Fruit fly (Drosophila melanogaster): ENCODE measurements around the gene Vha100-1.

Vha100-1 gene

DNA sequence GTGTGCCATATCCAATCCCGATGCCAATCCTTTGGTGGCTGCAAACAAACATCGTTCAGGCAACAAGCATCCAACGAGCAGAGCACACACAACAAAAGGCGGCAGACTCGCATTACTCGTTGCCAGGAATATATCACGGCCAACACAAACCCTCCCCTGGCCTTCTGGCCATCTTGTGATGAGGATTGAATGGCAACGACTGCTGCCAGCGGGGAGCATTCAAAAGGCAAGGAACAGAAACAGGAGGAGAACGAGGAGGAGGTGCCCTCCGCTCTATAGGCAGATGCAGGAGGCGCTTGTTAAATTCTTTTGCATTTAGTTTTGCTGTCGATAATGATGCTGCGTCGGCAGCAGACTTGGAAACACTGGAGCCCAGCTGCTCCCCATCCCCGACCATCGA, 35.5 kb upstream of the Vha100-1 start:
- no peak for TF ChIP-seq gl (tag; optimal IDR thresholded peaks at IDR 0.05)
- no peak for TF ChIP-seq CG32121 (GFP tag; IDR thresholded peaks at IDR 0.05)
- peak; percentile 51 for TF ChIP-seq EcR (GFP tag; optimal IDR thresholded peaks at IDR 0.05)
- no peak for TF ChIP-seq fd96Ca (GFP tag; IDR thresholded peaks at IDR 0.05)
- TF ChIP-seq Ets98B (GFP tag; IDR thresholded peaks at IDR 0.05): no peak
- TF ChIP-seq CG9948 (tag; optimal IDR thresholded peaks at IDR 0.05): no peak
- no peak for TF ChIP-seq CG15710 (tag; optimal IDR thresholded peaks at IDR 0.05)
- TF ChIP-seq CG13204 (GFP tag; optimal IDR thresholded peaks at IDR 0.05): peak; percentile 42
- TF ChIP-seq CG4496 (GFP tag; IDR thresholded peaks at IDR 0.05): peak; percentile 19; the same call in 1 of the 3 replicates
- TF ChIP-seq CG12605 (GFP tag; IDR thresholded peaks at IDR 0.05): no peak
- no peak for TF ChIP-seq CG17806 (tag; optimal IDR thresholded peaks at IDR 0.05)
- TF ChIP-seq rn (GFP tag; IDR thresholded peaks at IDR 0.05): no peak
- TF ChIP-seq Snoo (tag; optimal IDR thresholded peaks at IDR 0.05): no peak
- no peak for TF ChIP-seq Pif1B (GFP tag; optimal IDR thresholded peaks at IDR 0.05)
- no peak for TF ChIP-seq Pif1A (GFP tag; optimal IDR thresholded peaks at IDR 0.05)
- TF ChIP-seq CG10348 (GFP tag; IDR thresholded peaks at IDR 0.05): no peak
- no peak for TF ChIP-seq CG8159 (tag; optimal IDR thresholded peaks at IDR 0.05)
- no peak for TF ChIP-seq CG34367 (tag; optimal IDR thresholded peaks at IDR 0.05)
- TF ChIP-seq CG14655 (GFP tag; optimal IDR thresholded peaks at IDR 0.05): no peak
- no peak for TF ChIP-seq D1 (tag; optimal IDR thresholded peaks at IDR 0.05)
- TF ChIP-seq CG8301 (tag; optimal IDR thresholded peaks at IDR 0.05): no peak

DNA sequence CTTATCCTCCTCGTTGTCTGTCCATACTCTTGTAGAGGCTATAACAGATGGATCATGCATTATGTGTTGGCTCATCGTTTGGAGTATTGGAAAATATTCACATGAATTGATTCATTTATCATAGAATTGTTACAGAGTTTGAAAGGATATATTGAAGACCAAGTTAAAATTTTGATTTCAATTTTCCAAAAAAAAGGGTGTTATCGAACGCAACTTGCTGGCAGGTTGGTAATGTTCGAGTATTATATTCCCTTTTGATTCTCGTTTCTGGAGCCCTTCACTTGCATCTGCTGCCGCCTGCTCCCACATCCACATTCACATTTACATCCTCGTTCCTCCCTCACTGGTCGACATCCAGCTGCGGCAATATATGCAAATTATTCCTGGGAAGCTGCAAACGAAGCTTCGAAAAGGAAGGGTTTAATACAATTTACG, 35.0 kb upstream of the Vha100-1 start:
- 0 out of 2 replicates have a peak, but pooled peaks have one; percentile 23 for TF ChIP-seq rn (GFP tag; IDR thresholded peaks at IDR 0.05)
- TF ChIP-seq CG17806 (tag; optimal IDR thresholded peaks at IDR 0.05): peak; percentile 83
- no peak for TF ChIP-seq Snoo (tag; optimal IDR thresholded peaks at IDR 0.05)
- no peak for TF ChIP-seq CG13204 (GFP tag; optimal IDR thresholded peaks at IDR 0.05)
- peak; percentile 75 for TF ChIP-seq CG4496 (GFP tag; IDR thresholded peaks at IDR 0.05)
- no peak for TF ChIP-seq CG14655 (GFP tag; optimal IDR thresholded peaks at IDR 0.05)
- TF ChIP-seq CG12605 (GFP tag; IDR thresholded peaks at IDR 0.05): peak; percentile 34; the same call in 1 of the 2 replicates
- TF ChIP-seq Ets98B (GFP tag; IDR thresholded peaks at IDR 0.05): peak; percentile 48
- TF ChIP-seq CG15710 (tag; optimal IDR thresholded peaks at IDR 0.05): peak; percentile 90
- no peak for TF ChIP-seq D1 (tag; optimal IDR thresholded peaks at IDR 0.05)
- TF ChIP-seq CG32121 (GFP tag; IDR thresholded peaks at IDR 0.05): no peak
- peak; percentile 78 for TF ChIP-seq CG9948 (tag; optimal IDR thresholded peaks at IDR 0.05)
- TF ChIP-seq CG8159 (tag; optimal IDR thresholded peaks at IDR 0.05): peak; percentile 87
- TF ChIP-seq CG10348 (GFP tag; IDR thresholded peaks at IDR 0.05): no peak
- TF ChIP-seq Pif1A (GFP tag; optimal IDR thresholded peaks at IDR 0.05): no peak
- no peak for TF ChIP-seq Pif1B (GFP tag; optimal IDR thresholded peaks at IDR 0.05)
- TF ChIP-seq EcR (GFP tag; optimal IDR thresholded peaks at IDR 0.05): no peak
- TF ChIP-seq gl (tag; optimal IDR thresholded peaks at IDR 0.05): peak; percentile 71
- peak; percentile 86 for TF ChIP-seq CG34367 (tag; optimal IDR thresholded peaks at IDR 0.05)
- TF ChIP-seq CG8301 (tag; optimal IDR thresholded peaks at IDR 0.05): no peak
- 0 out of 3 replicates have a peak, but pooled peaks have one; percentile 39 for TF ChIP-seq fd96Ca (GFP tag; IDR thresholded peaks at IDR 0.05)

- TF ChIP-seq CG15710 (tag; optimal IDR thresholded peaks at IDR 0.05) (no peak), CG14655 (GFP tag; optimal IDR thresholded peaks at IDR 0.05) (no peak), CG8159 (tag; optimal IDR thresholded peaks at IDR 0.05) (no peak), CG9948 (tag; optimal IDR thresholded peaks at IDR 0.05) (no peak)
These were observed 33.0 kb upstream of the Vha100-1 start for dm6 chr3R:29098022-29098421.

DNA sequence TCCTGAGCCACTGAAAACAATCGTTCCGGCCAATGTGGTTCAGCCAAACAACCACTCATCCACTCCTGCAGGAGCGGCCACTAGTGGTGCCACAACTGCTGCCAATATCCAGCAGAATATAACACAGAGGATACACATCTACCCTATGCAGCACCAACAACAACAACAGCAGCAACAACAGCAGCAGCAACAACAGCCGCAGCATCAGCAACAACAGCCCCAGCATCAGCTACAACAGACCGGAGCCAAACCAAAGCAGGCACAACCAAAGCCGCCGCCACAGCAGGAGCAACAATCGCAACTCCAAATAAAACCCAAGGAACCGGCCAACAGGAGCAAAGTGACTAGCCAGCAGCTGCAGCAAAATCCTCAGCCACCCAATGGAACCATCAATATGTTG, 27.8 kb upstream of the Vha100-1 start:
- TF ChIP-seq CG12605 (GFP tag; IDR thresholded peaks at IDR 0.05): no peak
- TF ChIP-seq EcR (GFP tag; optimal IDR thresholded peaks at IDR 0.05): no peak
- TF ChIP-seq CG4496 (GFP tag; IDR thresholded peaks at IDR 0.05): no peak
- no peak for TF ChIP-seq CG10348 (GFP tag; IDR thresholded peaks at IDR 0.05)
- TF ChIP-seq gl (tag; optimal IDR thresholded peaks at IDR 0.05): no peak
- TF ChIP-seq fd96Ca (GFP tag; IDR thresholded peaks at IDR 0.05): no peak

DNA sequence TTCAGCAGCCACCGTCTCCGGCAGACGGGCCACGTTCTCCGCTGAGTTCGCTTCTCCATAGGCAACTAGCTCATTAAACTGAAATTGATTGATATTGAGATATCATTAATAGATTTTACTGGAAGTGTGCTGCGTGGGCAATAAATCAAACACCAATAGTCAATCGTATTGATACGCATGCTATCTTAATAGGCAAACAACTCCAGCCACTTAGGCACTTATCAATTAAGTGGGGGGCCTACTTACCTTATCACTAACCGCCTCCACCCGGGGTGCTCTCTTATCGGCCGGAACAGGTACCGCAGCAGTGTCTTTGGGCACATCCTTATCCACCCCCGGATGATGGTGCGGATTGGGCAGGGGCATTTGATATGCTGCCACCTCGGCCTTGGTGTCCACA, 19.2 kb upstream of the Vha100-1 start:
- TF ChIP-seq CG34367 (tag; optimal IDR thresholded peaks at IDR 0.05): no peak
- TF ChIP-seq Snoo (tag; optimal IDR thresholded peaks at IDR 0.05): no peak
- no peak for TF ChIP-seq gl (tag; optimal IDR thresholded peaks at IDR 0.05)
- no peak for TF ChIP-seq Pif1A (GFP tag; optimal IDR thresholded peaks at IDR 0.05)
- no peak for TF ChIP-seq EcR (GFP tag; optimal IDR thresholded peaks at IDR 0.05)
- no peak for TF ChIP-seq CG8159 (tag; optimal IDR thresholded peaks at IDR 0.05)
- no peak for TF ChIP-seq fd96Ca (GFP tag; IDR thresholded peaks at IDR 0.05)
- TF ChIP-seq D1 (tag; optimal IDR thresholded peaks at IDR 0.05): no peak
- TF ChIP-seq CG8301 (tag; optimal IDR thresholded peaks at IDR 0.05): no peak
- TF ChIP-seq CG17806 (tag; optimal IDR thresholded peaks at IDR 0.05): no peak
- no peak for TF ChIP-seq rn (GFP tag; IDR thresholded peaks at IDR 0.05)
- TF ChIP-seq Pif1B (GFP tag; optimal IDR thresholded peaks at IDR 0.05): no peak
- TF ChIP-seq CG9948 (tag; optimal IDR thresholded peaks at IDR 0.05): no peak
- no peak for TF ChIP-seq CG13204 (GFP tag; optimal IDR thresholded peaks at IDR 0.05)
- no peak for TF ChIP-seq CG4496 (GFP tag; IDR thresholded peaks at IDR 0.05)
- TF ChIP-seq CG10348 (GFP tag; IDR thresholded peaks at IDR 0.05): no peak
- TF ChIP-seq CG12605 (GFP tag; IDR thresholded peaks at IDR 0.05): no peak

DNA sequence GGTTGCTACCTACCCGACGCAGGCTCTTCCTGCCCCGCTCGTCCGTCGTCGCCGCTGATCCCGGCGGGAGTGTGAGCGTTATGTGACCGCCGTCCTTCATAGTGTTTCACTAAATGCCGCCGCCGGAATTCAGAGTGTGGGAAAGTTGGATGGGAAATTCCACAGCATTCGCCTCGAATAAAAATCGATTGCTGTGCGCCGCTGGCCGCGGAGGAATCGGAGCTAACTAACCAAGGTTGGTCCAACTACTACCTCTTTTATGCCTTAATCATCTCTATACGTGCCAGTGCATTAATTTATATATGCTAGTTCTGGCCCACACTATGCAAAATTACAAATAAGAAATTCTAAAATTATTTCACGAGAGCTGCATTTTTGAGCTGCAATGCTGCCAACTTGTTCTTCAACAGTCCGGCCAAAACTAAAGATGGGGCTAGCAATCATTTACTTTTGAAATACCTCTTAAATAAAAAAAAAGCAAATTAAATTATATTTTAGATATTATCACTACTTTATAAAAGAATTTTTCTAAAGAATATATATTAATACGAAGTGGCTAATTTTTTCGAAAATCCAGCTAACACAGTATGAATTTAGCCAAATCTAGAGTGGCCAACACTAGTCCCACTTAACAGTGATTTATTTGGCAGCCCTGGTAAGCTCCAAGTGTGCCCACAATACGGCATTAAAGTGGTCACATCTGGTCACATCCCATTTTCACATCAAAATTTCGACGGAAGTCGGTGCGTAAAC, 18.4 kb upstream of the Vha100-1 start, which contains the start of the genes alpha-Man-Ib and Pdhb:
Gene alpha-Man-Ib (minus strand): TSS at position 425 of the 753 bp plus-strand sequence.
Gene Pdhb (plus strand): TSS at position 674 of the 753 bp plus-strand sequence.
- TF ChIP-seq CG10348 (GFP tag; IDR thresholded peaks at IDR 0.05) (peak; percentile 47; the same call in 1 of the 2 replicates), CG12605 (GFP tag; IDR thresholded peaks at IDR 0.05) (peak; percentile 13; the same call in 1 of the 2 replicates), fd96Ca (GFP tag; IDR thresholded peaks at IDR 0.05) (no peak; the same call in 1 of the 3 replicates), Ets98B (GFP tag; IDR thresholded peaks at IDR 0.05) (peak; percentile 29; the same call in 1 of the 2 replicates), rn (GFP tag; IDR thresholded peaks at IDR 0.05) (peak; percentile 61), Snoo (tag; optimal IDR thresholded peaks at IDR 0.05) (peak; percentile 55), CG8159 (tag; optimal IDR thresholded peaks at IDR 0.05) (no peak), Pif1A (GFP tag; optimal IDR thresholded peaks at IDR 0.05) (no peak), D1 (tag; optimal IDR thresholded peaks at IDR 0.05) (no peak), CG17806 (tag; optimal IDR thresholded peaks at IDR 0.05) (peak; percentile 55), CG15710 (tag; optimal IDR thresholded peaks at IDR 0.05) (peak; percentile 69), EcR (GFP tag; optimal IDR thresholded peaks at IDR 0.05) (no peak), CG34367 (tag; optimal IDR thresholded peaks at IDR 0.05) (no peak), Pif1B (GFP tag; optimal IDR thresholded peaks at IDR 0.05) (no peak), CG4496 (GFP tag; IDR thresholded peaks at IDR 0.05) (0 out of 3 replicates have a peak, but pooled peaks have one; percentile 62), CG13204 (GFP tag; optimal IDR thresholded peaks at IDR 0.05) (no peak), CG32121 (GFP tag; IDR thresholded peaks at IDR 0.05) (no peak; the same call in 1 of the 2 replicates), CG9948 (tag; optimal IDR thresholded peaks at IDR 0.05) (no peak), gl (tag; optimal IDR thresholded peaks at IDR 0.05) (no peak), CG8301 (tag; optimal IDR thresholded peaks at IDR 0.05) (no peak), CG14655 (GFP tag; optimal IDR thresholded peaks at IDR 0.05) (no peak)
